Worm (Caenorhabditis elegans) whole organism, young adult: ENCODE results near the gene ZK809.5.

Source experiments
- F49E8.2 ChIP-seq: sonication (generic microtip); optimal IDR thresholded peaks from 3 replicates; lab custom pipeline; 2017; ENCODE audit warnings: missing genetic modification characterization, mild to moderate bottlenecking, missing compliant biosample characterization, antibody characterized with exemption, moderate library complexity; ENCODE audit not compliant: insufficient read depth
- ama-1 ChIP-seq, 3 experiments: fragments of 150-350 bp in 1 of 3; sonication (generic microtip) in 2 of 3; optimal IDR thresholded peaks; 2 replicates each; lab custom pipeline; 2014 to 2018; ENCODE audit warnings: missing biosample characterization in 2 of 3, missing genetic modification characterization in 2 of 3, missing genetic modification reagents in 2 of 3
- hsf-1 ChIP-seq: fragments of 200-800 bp; sonication (Bioruptor generic); IDR thresholded peaks from 2 replicates; pipeline ENCODE4 v1.3.6; 2022; ENCODE audit warnings: missing genetic modification reagents, missing genetic modification characterization, missing compliant biosample characterization
- lin-40 ChIP-seq: sonication (generic microtip); optimal IDR thresholded peaks from 2 replicates; lab custom pipeline; 2016; ENCODE audit warnings: missing genetic modification characterization, mild to moderate bottlenecking, missing compliant biosample characterization, missing genotype, missing genetic modification reagents
- pbrm-1 ChIP-seq: fragments of 200-800 bp; sonication (Bioruptor generic); IDR thresholded peaks from 2 replicates; pipeline ENCODE4 v1.3.6; 2022; ENCODE audit warnings: missing genetic modification reagents, missing genetic modification characterization, missing compliant biosample characterization
- rpc-1 ChIP-seq, 2 experiments: fragments of 150-350 bp in 1 of 2; sonication (generic microtip) in 1 of 2; optimal IDR thresholded peaks; 2 replicates each; lab custom pipeline; 2014 to 2018; ENCODE audit warnings: missing biosample characterization in 1 of 2, missing genetic modification characterization in 1 of 2, missing genetic modification reagents in 1 of 2, missing genotype in 1 of 2
- snpc-1.1 ChIP-seq: sonication (generic microtip); optimal IDR thresholded peaks from 2 replicates; lab custom pipeline; 2017; ENCODE audit warnings: missing genetic modification characterization, mild to moderate bottlenecking, missing compliant biosample characterization, antibody characterized with exemption, moderate library complexity, missing genotype, missing genetic modification reagents; ENCODE audit not compliant: insufficient read depth
- snpc-4 ChIP-seq, 5 experiments: fragments of 150-350 bp in 1 of 5; sonication (generic microtip) in 4 of 5; optimal IDR thresholded peaks; 2 replicates each; lab custom pipeline; 2014 to 2018; ENCODE audit warnings: missing genetic modification characterization in 5 of 5, missing biosample characterization in 3 of 5, antibody characterized with exemption in 2 of 5, mild to moderate bottlenecking in 2 of 5, missing compliant biosample characterization in 2 of 5, missing genotype in 2 of 5, moderate library complexity in 2 of 5, missing genetic modification reagents in 1 of 5
- sptf-2 ChIP-seq: fragments of 200-800 bp; sonication (Bioruptor generic); optimal IDR thresholded peaks from 2 replicates; lab custom pipeline; 2018; ENCODE audit warnings: mild to moderate bottlenecking, missing genetic modification characterization, missing compliant biosample characterization
- unc-130 ChIP-seq: sonication (generic microtip); optimal IDR thresholded peaks from 2 replicates; lab custom pipeline; 2016; ENCODE audit warnings: missing genetic modification reagents, missing genetic modification characterization, missing compliant biosample characterization
- xnd-1 ChIP-seq: sonication (generic microtip); optimal IDR thresholded peaks from 2 replicates; lab custom pipeline; 2016; ENCODE audit warnings: missing genotype, missing genetic modification reagents, missing genetic modification characterization, missing compliant biosample characterization

- TF ChIP-seq xnd-1 (tag; lab: Kevin White, UChicago) (no peak), F49E8.2 (no peak), pbrm-1 (GFP tag; lab: Robert Waterston, UW) (no peak), unc-130 (GFP tag; lab: Kevin White, UChicago) (no peak), ama-1 (optimal IDR thresholded peaks at IDR 0.05; lab: Kevin White, UChicago) (no peak), ama-1 (GFP tag; optimal IDR thresholded peaks at IDR 0.05; lab: Kevin White, UChicago) (no peak), sptf-2 (GFP tag; lab: Kevin White, UChicago) (no peak), rpc-1 (optimal IDR thresholded peaks at IDR 0.05; lab: Kevin White, UChicago) (no peak), rpc-1 (tag; optimal IDR thresholded peaks at IDR 0.05; lab: Kevin White, UChicago) (no peak), snpc-4 (GFP tag; optimal IDR thresholded peaks at IDR 0.05; lab: Kevin White, UChicago) (no peak), snpc-4 (tag; optimal IDR thresholded peaks at IDR 0.05; lab: Kevin White, UChicago) (no peak), lin-40 (tag; lab: Kevin White, UChicago) (no peak), hsf-1 (GFP tag; lab: Robert Waterston, UW) (no peak), snpc-1.1 (no peak)
Measured at ce11 chrIV:11668001-11668400, 11.5 kb downstream of the ZK809.5 start, which contains the start of gene atg-4.2.
